Worm (Caenorhabditis elegans): Measurements from ENCODE around the gene F20H11.1.

DNA sequence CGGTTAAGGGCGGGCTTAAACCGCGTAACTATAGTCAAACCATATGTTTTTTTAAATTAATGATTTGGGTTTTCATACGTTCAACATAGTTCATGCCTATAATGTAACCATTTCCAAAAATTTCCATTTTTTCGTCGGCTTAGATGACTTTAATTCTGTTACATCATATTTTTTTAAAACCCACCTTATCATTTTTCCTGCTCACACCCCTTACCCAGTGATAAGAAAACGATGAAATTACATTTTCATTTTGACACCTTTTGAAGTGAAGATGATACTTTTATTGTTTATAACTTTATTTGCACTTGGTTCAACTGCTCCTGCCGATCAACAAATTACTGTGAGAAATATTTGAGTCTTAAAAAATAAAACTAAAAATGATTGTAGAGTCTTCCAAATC is 20.3 kb upstream of the F20H11.1 start, which contains the start of gene ctsa-4.2:
- no peak for TF ChIP-seq him-1 (tag; optimal IDR thresholded peaks at IDR 0.05)
- no peak for TF ChIP-seq dao-5 (tag; optimal IDR thresholded peaks at IDR 0.05)
- no peak for TF ChIP-seq W03F9.2 (tag; optimal IDR thresholded peaks at IDR 0.05)

All from whole organism, L4/young adult.